Fruit fly (Drosophila melanogaster) whole organism, wandering third instar larva: ENCODE measurements around the gene Tlk.
"Not testable (repeated sequence)": the region's sequence is repeated elsewhere in the genome, so short reads cannot be mapped to it uniquely, and the experiment has no call there.

Source experiments
- Abd-B ChIP-seq: fragments of >200 bp; optimal IDR thresholded peaks from 2 replicates; lab custom pipeline; 2017; ENCODE audit warnings: missing biosample characterization, missing genetic modification characterization
- CG32264 ChIP-seq: fragments of 200-800 bp; sonication (Bioruptor generic); optimal IDR thresholded peaks from 2 replicates; lab custom pipeline; 2016; ENCODE audit warnings: missing biosample characterization, missing genetic modification characterization
- CrebA ChIP-seq: fragments of 200-800 bp; sonication (Bioruptor generic); optimal IDR thresholded peaks from 2 replicates; lab custom pipeline; 2016; ENCODE audit warnings: missing biosample characterization, mild to moderate bottlenecking, missing genetic modification characterization, borderline replicate concordance
- Dif ChIP-seq: fragments of 200-275, 200-300 bp; sonication (Bioruptor generic); optimal IDR thresholded peaks from 2 replicates; lab custom pipeline; 2018; ENCODE audit warnings: missing biosample characterization, missing genetic modification characterization; ENCODE audit not compliant: partially characterized antibody
- HLH106 ChIP-seq: fragments of 200-800 bp; optimal IDR thresholded peaks from 3 replicates; lab custom pipeline; 2019; ENCODE audit warnings: missing biosample characterization, mild to moderate bottlenecking, missing genetic modification characterization, moderate library complexity
- Hr78 ChIP-seq: fragments of >200 bp; optimal IDR thresholded peaks from 2 replicates; lab custom pipeline; 2017; ENCODE audit warnings: missing biosample characterization, missing genetic modification characterization
- Hr83 ChIP-seq: fragments of 200-300 bp; sonication (Bioruptor generic); optimal IDR thresholded peaks from 2 replicates; lab custom pipeline; 2016; ENCODE audit warnings: missing biosample characterization, mild to moderate bottlenecking, missing genetic modification characterization, moderate library complexity; ENCODE audit not compliant: poor library complexity, severe bottlenecking
- Jra ChIP-seq: sonication (Bioruptor generic); optimal IDR thresholded peaks from 2 replicates; lab custom pipeline; 2016; ENCODE audit warnings: missing biosample characterization, missing genetic modification characterization
- Myc ChIP-seq: fragments of >200 bp; optimal IDR thresholded peaks from 2 replicates; lab custom pipeline; 2017
- N ChIP-seq: fragments of >200 bp; optimal IDR thresholded peaks from 2 replicates; lab custom pipeline; 2018; ENCODE audit warnings: missing biosample characterization, missing external identifiers, missing genetic modification characterization
- OdsH ChIP-seq: fragments of 200-800 bp; sonication (Bioruptor generic); optimal IDR thresholded peaks from 2 replicates; lab custom pipeline; 2016; ENCODE audit warnings: missing biosample characterization, mild to moderate bottlenecking, missing genetic modification characterization
- Rel ChIP-seq, 2 experiments: fragments of 200-800 bp; sonication (Bioruptor generic) in 1 of 2; optimal IDR thresholded peaks; 2 replicates in 1 of 2; 3 replicates in 1 of 2; lab custom pipeline; 2016 to 2019; ENCODE audit warnings: mild to moderate bottlenecking in 2 of 2, missing biosample characterization in 2 of 2, missing genetic modification characterization in 2 of 2, moderate library complexity in 1 of 2
- Sp1 ChIP-seq: fragments of 200-800 bp; sonication (Bioruptor generic); optimal IDR thresholded peaks from 3 replicates; lab custom pipeline; 2019; ENCODE audit warnings: missing biosample characterization, mild to moderate bottlenecking, missing genetic modification characterization, moderate library complexity
- Vsx2 ChIP-seq: fragments of 200-300, 225-300 bp; sonication (Bioruptor generic); optimal IDR thresholded peaks from 2 replicates; lab custom pipeline; 2018; ENCODE audit warnings: missing biosample characterization, missing genetic modification characterization; ENCODE audit not compliant: partially characterized antibody
- brk ChIP-seq: fragments of 200-800 bp; sonication (Bioruptor generic); optimal IDR thresholded peaks from 2 replicates; lab custom pipeline; 2016; ENCODE audit warnings: missing biosample characterization, mild to moderate bottlenecking, missing genetic modification characterization
- dl ChIP-seq, 2 experiments: fragments of 175-275, 200-275 bp in 1 of 2; fragments of 200-275 bp in 1 of 2; sonication (Bioruptor generic); optimal IDR thresholded peaks; lab custom pipeline; 2018; ENCODE audit warnings: mild to moderate bottlenecking in 2 of 2, missing biosample characterization in 2 of 2, missing genetic modification characterization in 2 of 2, moderate library complexity in 2 of 2; ENCODE audit not compliant: partially characterized antibody in 2 of 2, insufficient read depth in 1 of 2
- dsf ChIP-seq: sonication (Bioruptor generic); optimal IDR thresholded peaks from 2 replicates; lab custom pipeline; 2016; ENCODE audit warnings: missing biosample characterization, missing genetic modification characterization, borderline replicate concordance
- ey ChIP-seq: fragments of 200-800 bp; sonication (Bioruptor generic); optimal IDR thresholded peaks from 2 replicates; lab custom pipeline; 2016; ENCODE audit warnings: missing biosample characterization, missing genetic modification characterization
- foxo ChIP-seq, 2 experiments: fragments of 200-800 bp; sonication (Bioruptor generic); optimal IDR thresholded peaks; 2 replicates in 1 of 2; 3 replicates in 1 of 2; lab custom pipeline; 2016 to 2017; ENCODE audit warnings: missing biosample characterization in 2 of 2, missing genetic modification characterization in 2 of 2
- fru ChIP-seq: fragments of 200-800 bp; sonication (Bioruptor generic); optimal IDR thresholded peaks from 3 replicates; lab custom pipeline; 2016; ENCODE audit warnings: missing biosample characterization, mild to moderate bottlenecking, missing genetic modification characterization
- h ChIP-seq: fragments of 200-800 bp; sonication (Bioruptor generic); optimal IDR thresholded peaks from 3 replicates; lab custom pipeline; 2016; ENCODE audit warnings: missing biosample characterization, mild to moderate bottlenecking, missing genetic modification characterization
- jim ChIP-seq: fragments of 175-275, 200-325 bp; sonication (Bioruptor generic); optimal IDR thresholded peaks from 2 replicates; lab custom pipeline; 2016; ENCODE audit warnings: missing biosample characterization, mild to moderate bottlenecking, missing genetic modification characterization
- lola ChIP-seq: fragments of >200 bp; optimal IDR thresholded peaks from 2 replicates; lab custom pipeline; 2017; ENCODE audit warnings: missing biosample characterization, missing genetic modification characterization
- pan ChIP-seq: fragments of >200 bp; optimal IDR thresholded peaks from 2 replicates; lab custom pipeline; 2017
- rgr ChIP-seq: fragments of 200-800 bp; sonication (Bioruptor generic); optimal IDR thresholded peaks from 3 replicates; lab custom pipeline; 2016; ENCODE audit warnings: missing biosample characterization, mild to moderate bottlenecking, missing genetic modification characterization
- sage ChIP-seq: fragments of 200-800 bp; sonication (Bioruptor generic); optimal IDR thresholded peaks from 2 replicates; lab custom pipeline; 2016; ENCODE audit warnings: missing biosample characterization, mild to moderate bottlenecking, missing genetic modification characterization
- usp ChIP-seq: fragments of >200 bp; optimal IDR thresholded peaks from 2 replicates; lab custom pipeline; 2017; ENCODE audit warnings: missing biosample characterization, missing genetic modification characterization
- woc ChIP-seq: sonication (Bioruptor generic); optimal IDR thresholded peaks from 2 replicates; lab custom pipeline; 2016; ENCODE audit warnings: missing biosample characterization, mild to moderate bottlenecking, missing genetic modification characterization

Gene Tlk

DNA sequence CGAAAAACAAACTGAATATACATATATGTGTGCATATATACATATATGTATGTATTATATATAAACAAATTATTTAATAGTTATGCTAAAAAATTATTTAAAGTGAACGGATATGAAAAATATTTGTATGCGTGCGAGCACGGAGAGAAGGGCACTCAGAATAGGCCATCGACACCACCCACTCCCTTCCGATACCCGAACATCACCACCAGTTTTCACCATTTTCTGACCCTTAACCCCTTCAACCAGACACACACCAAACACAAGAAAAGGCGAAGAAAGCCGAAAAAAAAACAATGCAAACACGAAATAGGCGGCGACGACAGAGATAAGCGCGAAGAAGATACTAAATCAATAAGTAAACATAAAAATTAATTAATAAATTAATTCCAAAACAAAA lies 69.5 kb downstream of the Tlk start:
- TF ChIP-seq Jra (GFP tag; lab: Kevin White, UChicago), result no peak
- TF ChIP-seq ey (GFP tag; lab: Kevin White, UChicago), result no peak
- no peak for TF ChIP-seq HLH106 (tag; lab: Kevin White, UChicago)
- TF ChIP-seq Rel (GFP tag; optimal IDR thresholded peaks at IDR 0.05; lab: Kevin White, UChicago), result no peak
- no peak for TF ChIP-seq Rel (tag; optimal IDR thresholded peaks at IDR 0.05; lab: Kevin White, UChicago)
- no peak for TF ChIP-seq Vsx2 (GFP tag; lab: Kevin White, UChicago)
- TF ChIP-seq Abd-B (GFP tag; lab: Kevin White, UChicago), result no peak
- TF ChIP-seq usp (GFP tag; lab: Kevin White, UChicago), result no peak
- TF ChIP-seq dl (GFP tag; optimal IDR thresholded peaks at IDR 0.05; lab: Kevin White, UChicago; ENCODE audit: insufficient read depth in 1 of 2, partially characterized antibody in 2 of 2), result no peak
- no peak for TF ChIP-seq woc

DNA sequence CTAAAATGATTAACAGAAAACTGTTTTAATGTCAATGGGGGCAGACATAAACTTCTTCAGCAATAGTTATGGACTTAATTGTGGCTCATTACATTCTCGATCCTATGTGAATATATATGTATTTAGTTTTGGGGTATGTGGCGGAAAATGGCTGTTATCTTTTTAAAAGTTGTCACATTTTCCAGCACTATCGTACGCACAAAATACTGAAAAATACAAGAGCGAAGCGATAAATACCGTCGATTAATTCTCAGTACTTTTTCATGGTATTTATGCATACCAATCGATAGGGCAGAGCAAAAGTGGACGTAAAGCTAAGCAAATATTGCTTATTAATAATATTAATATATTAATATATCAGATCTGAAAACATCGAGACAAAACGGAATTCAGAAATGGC lies 70.0 kb downstream of the Tlk start, which contains the start of gene HIP-R:
TSS of gene HIP-R (plus strand) at position 201 of the 400 bp plus-strand sequence.
- TF ChIP-seq Myc (lab: Kevin White, UChicago); dl (GFP tag; optimal IDR thresholded peaks at IDR 0.05; lab: Kevin White, UChicago; ENCODE audit: insufficient read depth in 1 of 2, partially characterized antibody in 2 of 2); h: not testable (repeated sequence)
- TF ChIP-seq, all 38 proteins: peak for 0; not testable (repeated sequence) for 38

DNA sequence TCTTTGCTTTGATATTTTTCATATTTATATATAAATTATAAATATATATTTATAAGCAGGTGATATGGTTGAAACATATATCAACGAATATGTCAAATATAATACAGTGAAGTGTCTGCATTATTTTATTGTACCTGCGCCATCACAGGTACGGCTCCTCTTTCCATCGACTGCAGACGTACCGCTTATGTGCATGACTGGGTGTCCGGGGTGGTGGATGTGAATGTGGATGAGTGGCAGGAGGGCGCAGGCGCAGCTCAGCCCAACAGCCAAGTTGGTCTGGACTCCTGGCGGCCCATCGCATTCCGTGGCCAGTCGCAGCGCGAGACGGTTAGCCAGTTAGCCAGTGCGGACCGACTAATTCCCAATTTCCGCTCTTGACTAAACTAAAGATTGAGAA lies 73.1 kb downstream of the Tlk start, which contains the start of gene Crg-1:
TSS of gene Crg-1 (plus strand) at position 301 of the 400 bp plus-strand sequence.
- not testable (repeated sequence) for TF ChIP-seq rgr (GFP tag; lab: Kevin White, UChicago); fru (GFP tag; lab: Kevin White, UChicago); Myc (lab: Kevin White, UChicago)

DNA sequence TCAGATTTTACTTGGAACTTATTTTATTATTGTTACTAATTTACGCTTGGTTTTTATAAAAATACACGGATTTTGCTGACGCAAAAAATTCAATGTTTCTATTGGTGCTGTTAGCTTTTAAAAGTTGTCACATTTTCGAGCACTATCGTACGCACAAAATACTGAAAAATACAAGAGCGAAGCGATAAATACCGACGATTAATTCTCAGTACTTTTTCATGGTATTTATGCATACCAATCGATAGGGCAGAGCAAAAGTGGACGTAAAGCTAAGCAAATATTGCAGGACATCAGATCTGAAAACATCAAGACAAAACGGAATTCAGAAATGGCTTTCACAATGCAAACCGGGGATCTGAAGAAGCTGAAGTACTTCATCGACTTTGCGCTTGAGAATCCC lies 79.1 kb downstream of the Tlk start, which contains the start of gene HIP:
TSS of gene HIP (plus strand) at position 232 of the 400 bp plus-strand sequence.
- not testable (repeated sequence) for TF ChIP-seq brk (GFP tag; lab: Kevin White, UChicago); CrebA (GFP tag; lab: Kevin White, UChicago); Rel (GFP tag; optimal IDR thresholded peaks at IDR 0.05; lab: Kevin White, UChicago); Rel (tag; optimal IDR thresholded peaks at IDR 0.05; lab: Kevin White, UChicago)

dm6 chrX:3802016-3802415 lies 82.2 kb downstream of the Tlk start, which contains the start of gene fd3F:
fd3F (plus strand) TSS chrX:3802316.
- TF ChIP-seq dl (GFP tag; optimal IDR thresholded peaks at IDR 0.05; lab: Kevin White, UChicago; ENCODE audit: insufficient read depth in 1 of 2, partially characterized antibody in 2 of 2); sage (GFP tag; lab: Kevin White, UChicago); Hr78 (GFP tag; lab: Kevin White, UChicago): not testable (repeated sequence)
- TF ChIP-seq, all 38 proteins: peak for 0; not testable (repeated sequence) for 38

DNA sequence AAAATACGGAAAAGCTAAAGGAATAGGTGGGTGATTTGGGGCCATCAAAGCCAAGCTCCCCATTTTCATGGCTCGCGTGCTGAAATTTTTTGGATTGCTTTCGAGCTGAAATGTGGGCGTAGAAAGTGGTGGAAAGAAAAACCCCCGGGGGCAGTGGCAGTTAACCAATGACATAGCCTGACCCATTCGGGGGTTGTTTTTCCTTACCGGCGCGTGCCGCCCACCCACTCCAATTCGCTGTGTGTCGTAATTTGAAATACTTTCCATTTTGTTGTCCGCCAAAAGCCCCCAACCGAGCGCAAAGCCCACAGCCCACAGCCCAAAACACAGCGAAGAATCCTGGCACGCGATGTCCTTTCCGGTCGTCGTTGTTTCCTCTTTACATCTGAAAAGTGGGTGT lies 88.7 kb downstream of the Tlk start:
- TF ChIP-seq foxo (GFP tag; optimal IDR thresholded peaks at IDR 0.05; lab: Kevin White, UChicago) (no peak), Hr83 (GFP tag; lab: Kevin White, UChicago) (no peak), dsf (GFP tag; lab: Kevin White, UChicago) (no peak), CG32264 (no peak), HLH106 (tag; lab: Kevin White, UChicago) (no peak), woc (no peak), Jra (GFP tag; lab: Kevin White, UChicago) (no peak), lola (GFP tag; lab: Kevin White, UChicago) (no peak), dl (GFP tag; optimal IDR thresholded peaks at IDR 0.05; lab: Kevin White, UChicago; ENCODE audit: insufficient read depth in 1 of 2, partially characterized antibody in 2 of 2) (no peak), OdsH (GFP tag; lab: Kevin White, UChicago) (no peak), Rel (GFP tag; optimal IDR thresholded peaks at IDR 0.05; lab: Kevin White, UChicago) (no peak), Rel (tag; optimal IDR thresholded peaks at IDR 0.05; lab: Kevin White, UChicago) (no peak), N (no peak), Dif (GFP tag; lab: Kevin White, UChicago) (no peak), pan (lab: Kevin White, UChicago) (no peak), fru (GFP tag; lab: Kevin White, UChicago) (no peak), Sp1 (GFP tag; lab: Kevin White, UChicago) (no peak), jim (GFP tag; lab: Kevin White, UChicago) (no peak)
- TF ChIP-seq, all 38 proteins: peak for 0
